Fruit fly (Drosophila melanogaster) whole organism, embryonic: ENCODE data around the gene CG10587.

Experiments used
- Aef1 ChIP-seq: fragments of 200-800 bp; sonication (Bioruptor generic); IDR thresholded peaks from 3 replicates; pipeline ENCODE4 v1.3.6; 2022; ENCODE audit warnings: missing biosample characterization, missing genetic modification characterization
- Atf-2 ChIP-seq: fragments of 200-800 bp; sonication (Bioruptor generic); optimal IDR thresholded peaks from 2 replicates; lab custom pipeline; 2016; ENCODE audit warnings: missing biosample characterization, missing genetic modification characterization
- Blimp-1 ChIP-seq: fragments of 200-800 bp; sonication (Bioruptor generic); optimal IDR thresholded peaks from 3 replicates; lab custom pipeline; 2018; ENCODE audit warnings: missing biosample characterization, missing genetic modification characterization, mild to moderate bottlenecking, moderate library complexity, missing genetic modification reagents
- BtbVII ChIP-seq: fragments of 200-800 bp; sonication (Bioruptor generic); optimal IDR thresholded peaks from 3 replicates; lab custom pipeline; 2017; ENCODE audit warnings: missing biosample characterization, mild to moderate bottlenecking, missing genetic modification characterization
- CG11247 ChIP-seq: fragments of 200-800 bp; sonication (Bioruptor generic); IDR thresholded peaks from 2 replicates; pipeline ENCODE4 v1.3.6; 2022; ENCODE audit warnings: missing biosample characterization, missing genetic modification characterization
- CG11723 ChIP-seq: fragments of 200-800 bp; sonication (Bioruptor generic); optimal IDR thresholded peaks from 2 replicates; lab custom pipeline; 2017; ENCODE audit warnings: missing biosample characterization, mild to moderate bottlenecking, missing genetic modification characterization
- CG12299 ChIP-seq: fragments of 200-800 bp; sonication (Bioruptor generic); optimal IDR thresholded peaks from 2 replicates; lab custom pipeline; 2018; ENCODE audit warnings: missing biosample characterization, mild to moderate bottlenecking, missing genetic modification characterization
- CG12659 ChIP-seq: fragments of 200-800 bp; sonication (Bioruptor generic); optimal IDR thresholded peaks from 3 replicates; lab custom pipeline; 2017; ENCODE audit warnings: mild to moderate bottlenecking, missing biosample characterization, missing genetic modification reagents, missing genetic modification characterization
- CG12769 ChIP-seq: fragments of 200-800 bp; sonication (Bioruptor generic); optimal IDR thresholded peaks from 2 replicates; lab custom pipeline; 2019; ENCODE audit warnings: missing biosample characterization, mild to moderate bottlenecking, missing genetic modification characterization, moderate library complexity
- CG13123 ChIP-seq: fragments of 200-800 bp; sonication (Bioruptor generic); optimal IDR thresholded peaks from 2 replicates; lab custom pipeline; 2016; ENCODE audit warnings: missing biosample characterization, missing genetic modification characterization
- CG13296 ChIP-seq: fragments of 200-800 bp; sonication (Bioruptor generic); optimal IDR thresholded peaks from 3 replicates; lab custom pipeline; 2018; ENCODE audit warnings: missing biosample characterization, mild to moderate bottlenecking, missing genetic modification characterization
- CG14667 ChIP-seq: fragments of 200-800 bp; sonication (Bioruptor generic); IDR thresholded peaks from 2 replicates; pipeline ENCODE4 v1.3.6; 2022; ENCODE audit warnings: missing biosample characterization, missing genetic modification characterization
- CG17912 ChIP-seq: fragments of 200-800 bp; sonication (Bioruptor generic); optimal IDR thresholded peaks from 2 replicates; lab custom pipeline; 2018; ENCODE audit warnings: missing biosample characterization, mild to moderate bottlenecking, missing genetic modification characterization
- CG1792 ChIP-seq: fragments of 200-800 bp; sonication (Bioruptor generic); optimal IDR thresholded peaks from 2 replicates; lab custom pipeline; 2016; ENCODE audit warnings: missing biosample characterization, missing genetic modification characterization
- CG2120 ChIP-seq: fragments of 200-800 bp; sonication (Bioruptor generic); optimal IDR thresholded peaks from 3 replicates; lab custom pipeline; 2016; ENCODE audit warnings: missing biosample characterization, missing genetic modification characterization
- CG6813 ChIP-seq: fragments of 200-800 bp; sonication (Bioruptor generic); optimal IDR thresholded peaks from 2 replicates; lab custom pipeline; 2017; ENCODE audit warnings: missing biosample characterization, missing genetic modification characterization, mild to moderate bottlenecking, moderate library complexity, missing genetic modification reagents
- Dip3 ChIP-seq: fragments of 200-800 bp; sonication (Bioruptor generic); optimal IDR thresholded peaks from 3 replicates; lab custom pipeline; 2016; ENCODE audit warnings: missing biosample characterization, missing genetic modification characterization
- Ets65A ChIP-seq: fragments of 200-800 bp; sonication (Bioruptor generic); peaks from one replicate; lab custom pipeline; 2016; ENCODE audit warnings: missing biosample characterization, missing genetic modification characterization
- HmgD ChIP-seq: fragments of 200-800 bp; sonication (Bioruptor generic); optimal IDR thresholded peaks from 3 replicates; lab custom pipeline; 2016; ENCODE audit warnings: missing biosample characterization, missing genetic modification characterization
- Lim3 ChIP-seq: fragments of 200-800 bp; sonication (Bioruptor generic); IDR thresholded peaks from 2 replicates; pipeline ENCODE4 v1.3.6; 2022; ENCODE audit warnings: missing biosample characterization, missing genetic modification characterization
- MTF-1 ChIP-seq: fragments of 200-800 bp; sonication (Bioruptor generic); optimal IDR thresholded peaks from 2 replicates; lab custom pipeline; 2018; ENCODE audit warnings: missing biosample characterization, mild to moderate bottlenecking, missing genetic modification characterization, borderline replicate concordance
- Med ChIP-seq: fragments of 200-800 bp; sonication (Bioruptor generic); peaks from one replicate; lab custom pipeline; 2016; ENCODE audit warnings: missing biosample characterization, missing genetic modification characterization, mild to moderate bottlenecking, inconsistent platforms, moderate library complexity
- Mrtf ChIP-seq: fragments of 200-800 bp; sonication (Bioruptor generic); IDR thresholded peaks from 3 replicates; pipeline ENCODE4 v1.3.6; 2022; ENCODE audit warnings: missing biosample characterization, missing genetic modification characterization
- Ptx1 ChIP-seq: fragments of 200-800 bp; sonication (Bioruptor generic); IDR thresholded peaks from 2 replicates; pipeline ENCODE4 v1.3.6; 2022; ENCODE audit warnings: missing biosample characterization, missing genetic modification characterization
- Rfx ChIP-seq: fragments of 200-800 bp; sonication (Bioruptor generic); IDR thresholded peaks from 2 replicates; pipeline ENCODE4 v1.3.6; 2022; ENCODE audit warnings: missing biosample characterization, missing genetic modification characterization
- TFAM ChIP-seq: fragments of 200-800 bp; sonication (Bioruptor generic); optimal IDR thresholded peaks from 2 replicates; lab custom pipeline; 2017; ENCODE audit warnings: missing biosample characterization, missing genetic modification characterization, inconsistent platforms
- ac ChIP-seq: fragments of 200-800 bp; sonication (Bioruptor generic); optimal IDR thresholded peaks from 3 replicates; lab custom pipeline; 2017; ENCODE audit warnings: missing biosample characterization, mild to moderate bottlenecking, missing genetic modification characterization
- dan ChIP-seq: fragments of 200-800 bp; sonication (Bioruptor generic); IDR thresholded peaks from 2 replicates; pipeline ENCODE4 v1.3.6; 2022; ENCODE audit warnings: missing biosample characterization, missing genetic modification characterization
- dmrt11E ChIP-seq: fragments of 200-800 bp; sonication (Bioruptor generic); optimal IDR thresholded peaks from 3 replicates; lab custom pipeline; 2018; ENCODE audit warnings: missing biosample characterization, mild to moderate bottlenecking, missing genetic modification characterization, moderate library complexity
- en ChIP-seq: fragments of 200-800 bp; sonication (Bioruptor generic); optimal IDR thresholded peaks from 2 replicates; lab custom pipeline; 2016; ENCODE audit warnings: missing biosample characterization, missing genetic modification characterization
- exex ChIP-seq: fragments of 200-800 bp; sonication (Bioruptor generic); optimal IDR thresholded peaks from 4 replicates; lab custom pipeline; 2018; ENCODE audit warnings: missing biosample characterization, mild to moderate bottlenecking, missing genetic modification characterization, moderate library complexity
- eyg ChIP-seq: fragments of 200-800 bp; sonication (Bioruptor generic); optimal IDR thresholded peaks from 3 replicates; lab custom pipeline; 2016; ENCODE audit warnings: missing biosample characterization, missing genetic modification characterization
- gce ChIP-seq: fragments of 200-800 bp; sonication (Bioruptor generic); IDR thresholded peaks from 3 replicates; pipeline ENCODE4 v1.3.6; 2022; ENCODE audit warnings: missing biosample characterization, missing genetic modification characterization
- lbe ChIP-seq: fragments of 200-800 bp; sonication (Bioruptor generic); optimal IDR thresholded peaks from 2 replicates; lab custom pipeline; 2016; ENCODE audit warnings: missing biosample characterization, mild to moderate bottlenecking, missing genetic modification characterization
- lola ChIP-seq, 3 experiments: fragments of >200 bp in 2 of 3; fragments of 200-800 bp in 1 of 3; sonication (Bioruptor generic) in 1 of 3; optimal IDR thresholded peaks; 2 replicates each; lab custom pipeline; 2017 to 2019; ENCODE audit warnings: missing biosample characterization in 3 of 3, missing genetic modification characterization in 3 of 3, mild to moderate bottlenecking in 1 of 3, moderate library complexity in 1 of 3
- lov ChIP-seq, 2 experiments: fragments of 200-800 bp in 1 of 2; fragments of >200 bp in 1 of 2; sonication (Bioruptor generic) in 1 of 2; IDR thresholded peaks in 1 of 2; optimal IDR thresholded peaks in 1 of 2; 2 replicates in 1 of 2; 3 replicates in 1 of 2; pipeline versions ENCODE4 v1.3.6 to Lab custom; 2017 to 2022; ENCODE audit warnings: missing biosample characterization in 1 of 2, missing genetic modification characterization in 1 of 2
- nerfin-2 ChIP-seq: fragments of 200-800 bp; sonication (Bioruptor generic); IDR thresholded peaks from 2 replicates; pipeline ENCODE4 v1.3.6; 2022; ENCODE audit warnings: missing biosample characterization, missing genetic modification characterization; ENCODE audit not compliant: partially characterized antibody
- nom ChIP-seq: fragments of 200-800 bp; sonication (Bioruptor generic); optimal IDR thresholded peaks from 2 replicates; lab custom pipeline; 2017; ENCODE audit warnings: missing biosample characterization, missing genetic modification characterization, mild to moderate bottlenecking, moderate library complexity, missing genetic modification reagents
- oc ChIP-seq: fragments of 200-800 bp; sonication (Bioruptor generic); optimal IDR thresholded peaks from 2 replicates; lab custom pipeline; 2018; ENCODE audit warnings: missing biosample characterization, mild to moderate bottlenecking, missing genetic modification characterization, moderate library complexity
- sc ChIP-seq, 3 experiments: fragments of >200 bp in 2 of 3; fragments of 200-800 bp in 1 of 3; sonication (Bioruptor generic) in 1 of 3; optimal IDR thresholded peaks; 2 replicates in 2 of 3; 3 replicates in 1 of 3; lab custom pipeline; 2017; ENCODE audit warnings: mild to moderate bottlenecking in 1 of 3, missing biosample characterization in 1 of 3, missing genetic modification characterization in 1 of 3, missing genetic modification reagents in 1 of 3
- sima ChIP-seq: fragments of 200-800 bp; sonication (Bioruptor generic); optimal IDR thresholded peaks from 2 replicates; lab custom pipeline; 2016; ENCODE audit warnings: missing biosample characterization, missing genetic modification characterization
- stwl ChIP-seq: fragments of 200-800 bp; sonication (Bioruptor generic); optimal IDR thresholded peaks from 3 replicates; lab custom pipeline; 2018; ENCODE audit warnings: missing biosample characterization, mild to moderate bottlenecking, missing genetic modification characterization, moderate library complexity
- zen ChIP-seq: fragments of 200-800 bp; sonication (Bioruptor generic); optimal IDR thresholded peaks from 3 replicates; lab custom pipeline; 2018; ENCODE audit warnings: missing biosample characterization, mild to moderate bottlenecking, missing genetic modification characterization, moderate library complexity

Gene CG10587

dm6 chr3L:20951477-20952120 lies 10.8 kb downstream of the CG10587 start (continued):
- TF ChIP-seq CG12769 (tag; lab: Kevin White, UChicago) (no peak), Atf-2 (GFP tag; lab: Kevin White, UChicago) (no peak), Ets65A (GFP tag; lab: Kevin White, UChicago) (peak; percentile 61), CG14667 (no peak), Lim3 (GFP tag; lab: Robert Waterston, UW) (no peak), Aef1 (GFP tag; lab: Robert Waterston, UW) (no peak), Ptx1 (GFP tag; lab: Robert Waterston, UW) (0 out of 2 replicates have a peak, but pooled peaks have one; percentile 10), CG13296 (no peak), Rfx (GFP tag; lab: Robert Waterston, UW) (no peak), exex (tag; lab: Kevin White, UChicago) (no peak), Blimp-1 (GFP tag; lab: Kevin White, UChicago) (no peak), lov (optimal IDR thresholded peaks at IDR 0.05; lab: Kevin White, UChicago) (no peak), lov (GFP tag; IDR thresholded peaks at IDR 0.05; lab: Robert Waterston, UW) (peak; percentile 38; the same call in 1 of the 3 replicates), CG2120 (GFP tag; lab: Kevin White, UChicago) (no peak), oc (no peak), CG1792 (no peak), stwl (tag; lab: Kevin White, UChicago) (no peak), ac (GFP tag; lab: Kevin White, UChicago) (no peak), CG11247 (no peak), Med (GFP tag; lab: Kevin White, UChicago) (peak; percentile 37), dmrt11E (tag; lab: Kevin White, UChicago) (no peak), eyg (no peak), sima (GFP tag; lab: Kevin White, UChicago) (no peak), gce (no peak), en (GFP tag; lab: Kevin White, UChicago) (no peak), CG11723 (no peak), CG6813 (GFP tag; lab: Kevin White, UChicago) (no peak), Mrtf (GFP tag; lab: Robert Waterston, UW) (no peak), dan (no peak), Dip3 (GFP tag; lab: Kevin White, UChicago) (no peak), TFAM (GFP tag; lab: Kevin White, UChicago) (no peak), zen (tag; lab: Kevin White, UChicago) (no peak), CG17912 (GFP tag; lab: Kevin White, UChicago) (no peak), BtbVII (GFP tag; lab: Kevin White, UChicago) (no peak), nom (GFP tag; lab: Kevin White, UChicago) (peak; percentile 32), nerfin-2 (GFP tag; lab: Robert Waterston, UW) (no peak), CG12659 (no peak), MTF-1 (GFP tag; lab: Kevin White, UChicago) (no peak), CG12299 (tag; lab: Kevin White, UChicago) (no peak), lbe (GFP tag; lab: Kevin White, UChicago) (peak; percentile 41), lola (GFP tag; optimal IDR thresholded peaks at IDR 0.05; lab: Kevin White, UChicago) (no peak), CG13123 (GFP tag; lab: Kevin White, UChicago) (no peak), HmgD (GFP tag; lab: Kevin White, UChicago) (no peak), sc (optimal IDR thresholded peaks at IDR 0.05; lab: Kevin White, UChicago) (no peak), sc (GFP tag; optimal IDR thresholded peaks at IDR 0.05; lab: Kevin White, UChicago) (no peak)
